Worm (Caenorhabditis elegans) whole organism, L2 larva: ENCODE measurements around the gene F17E9.16.

Source experiments
- C34F6.9 ChIP-seq: fragments of 150-350 bp; optimal IDR thresholded peaks from 2 replicates; lab custom pipeline; 2014; ENCODE audit warnings: missing biosample characterization, missing genetic modification characterization
- F13H6.1 ChIP-seq: sonication (generic microtip); optimal IDR thresholded peaks from 2 replicates; lab custom pipeline; 2016; ENCODE audit warnings: missing genetic modification characterization, missing compliant biosample characterization
- R02D3.7 ChIP-seq: fragments of 150-350 bp; optimal IDR thresholded peaks from 2 replicates; lab custom pipeline; 2014; ENCODE audit warnings: missing biosample characterization, missing genetic modification characterization
- Y55F3AM.14 ChIP-seq: fragments of 200-800 bp; sonication (Bioruptor generic); optimal IDR thresholded peaks from 2 replicates; lab custom pipeline; 2018; ENCODE audit warnings: mild to moderate bottlenecking, missing genetic modification characterization, missing compliant biosample characterization
- ZK546.5 ChIP-seq: sonication (generic microtip); optimal IDR thresholded peaks from 2 replicates; lab custom pipeline; 2017; ENCODE audit warnings: missing biosample characterization, missing genetic modification characterization
- aly-2 ChIP-seq: fragments of 150-350 bp; optimal IDR thresholded peaks from 2 replicates; lab custom pipeline; 2014; ENCODE audit warnings: missing biosample characterization, missing genetic modification characterization
- ama-1 ChIP-seq: fragments of 150-350 bp; optimal IDR thresholded peaks from 2 replicates; lab custom pipeline; 2018; ENCODE audit warnings: inconsistent platforms
- blmp-1 ChIP-seq: sonication (generic microtip); optimal IDR thresholded peaks from 2 replicates; lab custom pipeline; 2017; ENCODE audit warnings: missing genetic modification characterization, mild to moderate bottlenecking, missing compliant biosample characterization, antibody characterized with exemption, moderate library complexity; ENCODE audit not compliant: insufficient read depth
- ceh-16 ChIP-seq: fragments of 150-350 bp; optimal IDR thresholded peaks from 2 replicates; lab custom pipeline; 2014; ENCODE audit warnings: missing biosample characterization, missing genetic modification characterization
- ceh-82 ChIP-seq: fragments of 150-350 bp; optimal IDR thresholded peaks from 2 replicates; lab custom pipeline; 2014; ENCODE audit warnings: missing biosample characterization, missing genetic modification characterization
- crh-2 ChIP-seq: sonication (generic microtip); optimal IDR thresholded peaks from 2 replicates; lab custom pipeline; 2017; ENCODE audit warnings: missing biosample characterization, missing genetic modification characterization
- egl-27 ChIP-seq: sonication (generic microtip); optimal IDR thresholded peaks from 3 replicates; lab custom pipeline; 2017; ENCODE audit warnings: missing biosample characterization, missing genetic modification reagents, missing genetic modification characterization
- elt-1 ChIP-seq: fragments of 150-350 bp; optimal IDR thresholded peaks from 2 replicates; lab custom pipeline; 2014; ENCODE audit warnings: missing biosample characterization, missing genetic modification characterization
- elt-3 ChIP-seq: sonication (generic microtip); optimal IDR thresholded peaks from 2 replicates; lab custom pipeline; 2017; ENCODE audit warnings: missing biosample characterization, missing genetic modification characterization
- fos-1 ChIP-seq: fragments of 150-350 bp; optimal IDR thresholded peaks from 2 replicates; lab custom pipeline; 2014; ENCODE audit warnings: missing biosample characterization, missing genetic modification characterization
- gmeb-1 ChIP-seq: fragments of 150-350 bp; optimal IDR thresholded peaks from 2 replicates; lab custom pipeline; 2014; ENCODE audit warnings: missing biosample characterization, missing genetic modification characterization
- lin-11 ChIP-seq: fragments of 150-350 bp; sonication (generic microtip); optimal IDR thresholded peaks from 2 replicates; lab custom pipeline; 2014; ENCODE audit warnings: missing biosample characterization, missing genetic modification characterization, inconsistent platforms, mixed read lengths
- lin-13 ChIP-seq: fragments of 150-350 bp; optimal IDR thresholded peaks from 2 replicates; lab custom pipeline; 2014; ENCODE audit warnings: missing biosample characterization, missing genetic modification reagents, missing genetic modification characterization
- lin-39 ChIP-seq: fragments of 150-350 bp; optimal IDR thresholded peaks from 2 replicates; lab custom pipeline; 2014; ENCODE audit warnings: missing biosample characterization, missing genetic modification reagents, missing genetic modification characterization
- lsy-2 ChIP-seq, 2 experiments: fragments of 150-350 bp in 1 of 2; sonication (generic microtip) in 1 of 2; optimal IDR thresholded peaks; 2 replicates each; lab custom pipeline; 2014 to 2017; ENCODE audit warnings: missing biosample characterization in 2 of 2, missing genetic modification characterization in 2 of 2
- mab-5 ChIP-seq: fragments of 150-350 bp; optimal IDR thresholded peaks from 2 replicates; lab custom pipeline; 2014; ENCODE audit warnings: missing biosample characterization, missing genetic modification characterization
- mbf-1 ChIP-seq: sonication (generic microtip); optimal IDR thresholded peaks from 2 replicates; lab custom pipeline; 2017; ENCODE audit warnings: missing biosample characterization, missing genetic modification characterization
- mdl-1 ChIP-seq, 2 experiments: fragments of 150-350 bp in 1 of 2; sonication (generic microtip) in 1 of 2; optimal IDR thresholded peaks; 2 replicates each; lab custom pipeline; 2017; ENCODE audit warnings: missing biosample characterization in 2 of 2, missing genetic modification characterization in 2 of 2
- nhr-11 ChIP-seq: fragments of 150-350 bp; optimal IDR thresholded peaks from 2 replicates; lab custom pipeline; 2014; ENCODE audit warnings: missing biosample characterization, missing genetic modification characterization
- nhr-12 ChIP-seq: fragments of 150-350 bp; optimal IDR thresholded peaks from 2 replicates; lab custom pipeline; 2014; ENCODE audit warnings: missing biosample characterization, missing genetic modification characterization
- nhr-129 ChIP-seq: fragments of 150-350 bp; optimal IDR thresholded peaks from 2 replicates; lab custom pipeline; 2014; ENCODE audit warnings: missing biosample characterization, missing genetic modification characterization
- nhr-21 ChIP-seq: fragments of 150-350 bp; optimal IDR thresholded peaks from 2 replicates; lab custom pipeline; 2014; ENCODE audit warnings: missing biosample characterization, missing genetic modification characterization
- nhr-23 ChIP-seq: fragments of 150-350 bp; optimal IDR thresholded peaks from 2 replicates; lab custom pipeline; 2014; ENCODE audit warnings: missing biosample characterization, missing genetic modification reagents, missing genetic modification characterization
- nhr-237 ChIP-seq: fragments of 150-350 bp; optimal IDR thresholded peaks from 2 replicates; lab custom pipeline; 2014; ENCODE audit warnings: missing biosample characterization, missing genetic modification characterization
- nhr-25 ChIP-seq: fragments of 150-350 bp; sonication (generic microtip); optimal IDR thresholded peaks from 3 replicates; lab custom pipeline; 2014; ENCODE audit warnings: missing biosample characterization, missing genetic modification characterization
- nhr-6 ChIP-seq: fragments of 150-350 bp; optimal IDR thresholded peaks from 2 replicates; lab custom pipeline; 2014; ENCODE audit warnings: missing biosample characterization, missing genetic modification characterization
- nhr-77 ChIP-seq: fragments of 150-350 bp; optimal IDR thresholded peaks from 2 replicates; lab custom pipeline; 2014; ENCODE audit warnings: missing biosample characterization, missing genetic modification characterization
- peb-1 ChIP-seq: fragments of 150-350 bp; optimal IDR thresholded peaks from 2 replicates; lab custom pipeline; 2014; ENCODE audit warnings: missing biosample characterization, missing genetic modification characterization
- sem-4 ChIP-seq: fragments of 150-350 bp; optimal IDR thresholded peaks from 2 replicates; lab custom pipeline; 2014; ENCODE audit warnings: missing biosample characterization, missing genetic modification reagents, missing genetic modification characterization
- skn-1 ChIP-seq: sonication (generic microtip); optimal IDR thresholded peaks from 2 replicates; lab custom pipeline; 2017; ENCODE audit warnings: missing biosample characterization, missing genetic modification characterization
- sma-3 ChIP-seq: sonication (generic microtip); optimal IDR thresholded peaks from 2 replicates; lab custom pipeline; 2016; ENCODE audit warnings: missing genetic modification reagents, missing genetic modification characterization, missing compliant biosample characterization
- sma-9 ChIP-seq, 2 experiments: fragments of 150-350 bp in 1 of 2; sonication (generic microtip) in 1 of 2; optimal IDR thresholded peaks; 2 replicates each; lab custom pipeline; 2014 to 2016; ENCODE audit warnings: missing genetic modification characterization in 2 of 2, mild to moderate bottlenecking in 1 of 2, missing biosample characterization in 1 of 2, missing compliant biosample characterization in 1 of 2, missing genetic modification reagents in 1 of 2, moderate library complexity in 1 of 2
- snpc-4 ChIP-seq: fragments of 150-350 bp; optimal IDR thresholded peaks from 2 replicates; lab custom pipeline; 2014; ENCODE audit warnings: missing biosample characterization, missing genetic modification characterization
- unc-55 ChIP-seq: fragments of 150-350 bp; sonication (generic microtip); optimal IDR thresholded peaks from 3 replicates; lab custom pipeline; 2014; ENCODE audit warnings: missing biosample characterization, missing genetic modification reagents, missing genetic modification characterization
- unc-62 ChIP-seq: fragments of 150-350 bp; optimal IDR thresholded peaks from 2 replicates; lab custom pipeline; 2014; ENCODE audit warnings: missing biosample characterization, missing genetic modification reagents, missing genetic modification characterization
- zag-1 ChIP-seq: fragments of 150-350 bp; optimal IDR thresholded peaks from 2 replicates; lab custom pipeline; 2014; ENCODE audit warnings: missing biosample characterization, missing genetic modification characterization
- ztf-11 ChIP-seq: sonication (generic microtip); optimal IDR thresholded peaks from 2 replicates; lab custom pipeline; 2017; ENCODE audit warnings: missing biosample characterization, missing genetic modification characterization
- ztf-4 ChIP-seq: fragments of 150-350 bp; optimal IDR thresholded peaks from 2 replicates; lab custom pipeline; 2014; ENCODE audit warnings: missing biosample characterization, missing genetic modification characterization

F17E9.16 gene

DNA sequence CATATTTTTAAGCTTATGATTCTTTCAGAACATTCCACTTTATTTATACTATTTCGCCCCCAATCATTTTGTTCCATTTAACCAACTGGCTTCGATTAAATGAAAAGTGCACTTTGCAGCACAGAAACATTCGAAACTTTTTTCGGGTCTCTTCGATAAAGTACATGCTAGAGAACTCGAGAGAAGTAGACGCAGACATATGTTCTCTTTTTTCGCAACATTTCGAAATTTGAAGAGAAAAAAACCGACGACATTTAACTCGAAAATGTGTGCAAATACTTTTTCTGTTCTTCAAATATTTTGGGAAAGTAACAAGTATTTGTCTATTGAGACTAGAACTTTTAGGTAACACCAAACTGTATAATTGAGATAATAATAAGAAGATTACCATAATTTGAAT lies 24.8 kb downstream of the F17E9.16 start:
- TF ChIP-seq ama-1 (lab: Kevin White, UChicago) (no peak), sma-3 (GFP tag; lab: Kevin White, UChicago) (no peak), unc-55 (GFP tag; lab: Kevin White, UChicago) (peak; percentile 41), elt-3 (no peak), C34F6.9 (tag; lab: Kevin White, UChicago) (peak; percentile 84), fos-1 (tag; lab: Kevin White, UChicago) (peak; percentile 43), nhr-129 (peak; percentile 81), lsy-2 (tag; optimal IDR thresholded peaks at IDR 0.05; lab: Kevin White, UChicago) (no peak), crh-2 (peak; percentile 46), ztf-11 (tag; lab: Kevin White, UChicago) (no peak)
- TF ChIP-seq, all 48 proteins: peak for 5

DNA sequence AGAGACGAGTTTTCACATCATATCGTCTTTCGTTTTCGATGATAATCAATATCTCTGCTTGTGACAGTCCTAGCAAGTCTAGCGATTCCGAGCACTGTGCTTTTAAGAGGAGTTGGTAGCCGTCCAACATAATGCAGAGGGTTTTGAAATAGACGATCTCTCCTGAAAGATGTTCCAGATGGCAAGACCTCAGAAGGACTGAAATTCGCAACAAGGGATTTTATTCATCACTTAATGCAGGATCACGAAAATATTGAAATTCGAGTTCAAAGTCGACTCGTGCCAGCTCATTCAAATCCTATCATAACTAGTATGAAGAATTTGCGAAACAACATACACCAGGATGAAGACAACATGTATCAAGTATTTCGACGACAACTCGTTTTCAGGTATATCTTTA lies 25.4 kb downstream of the F17E9.16 start, which contains the start of gene D2096.7:
D2096.7 (minus strand) TSS at position 130 of the 400 bp plus-strand sequence.
- TF ChIP-seq Y55F3AM.14 (GFP tag; lab: Kevin White, UChicago): peak; percentile 3
- TF ChIP-seq unc-62: no peak
- peak; percentile 20 for TF ChIP-seq crh-2

DNA sequence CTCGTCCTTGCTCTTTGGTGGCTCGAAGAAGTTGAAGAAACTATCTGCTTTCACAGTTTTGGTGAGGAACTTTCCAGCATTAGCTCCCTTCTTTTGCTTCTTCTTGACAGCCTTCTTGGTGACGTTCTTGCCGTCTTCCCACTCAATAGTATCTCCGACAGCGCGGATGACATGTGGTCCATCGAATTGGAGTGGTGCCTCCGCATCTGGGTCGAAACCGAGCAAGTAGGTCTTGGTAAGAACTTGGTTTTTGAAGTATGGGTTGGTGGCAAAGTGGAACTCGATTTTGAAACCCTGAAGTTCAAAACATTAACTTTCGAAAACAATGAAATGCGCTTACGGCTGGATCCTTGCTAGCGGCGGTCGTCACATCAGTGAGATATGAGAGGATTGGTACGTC lies 26.1 kb downstream of the F17E9.16 start:
- no peak for TF ChIP-seq mdl-1 (tag; optimal IDR thresholded peaks at IDR 0.05; lab: Kevin White, UChicago)
- no peak for TF ChIP-seq nhr-23 (tag; lab: Kevin White, UChicago)
- no peak for TF ChIP-seq lsy-2 (tag; optimal IDR thresholded peaks at IDR 0.05; lab: Kevin White, UChicago)
- TF ChIP-seq ZK546.5 (tag; lab: Kevin White, UChicago): no peak
- no peak for TF ChIP-seq blmp-1 (tag; lab: Kevin White, UChicago)
- no peak for TF ChIP-seq gmeb-1
- TF ChIP-seq unc-62: no peak
- TF ChIP-seq aly-2 (tag; lab: Kevin White, UChicago): no peak
- TF ChIP-seq mbf-1 (tag; lab: Kevin White, UChicago): no peak
- no peak for TF ChIP-seq egl-27 (tag; lab: Kevin White, UChicago)
- no peak for TF ChIP-seq elt-1 (tag; lab: Kevin White, UChicago)
- no peak for TF ChIP-seq sem-4 (tag; lab: Kevin White, UChicago)
- TF ChIP-seq F13H6.1 (tag; lab: Kevin White, UChicago): no peak
- no peak for TF ChIP-seq zag-1
- TF ChIP-seq ceh-82 (tag; lab: Kevin White, UChicago): no peak

DNA sequence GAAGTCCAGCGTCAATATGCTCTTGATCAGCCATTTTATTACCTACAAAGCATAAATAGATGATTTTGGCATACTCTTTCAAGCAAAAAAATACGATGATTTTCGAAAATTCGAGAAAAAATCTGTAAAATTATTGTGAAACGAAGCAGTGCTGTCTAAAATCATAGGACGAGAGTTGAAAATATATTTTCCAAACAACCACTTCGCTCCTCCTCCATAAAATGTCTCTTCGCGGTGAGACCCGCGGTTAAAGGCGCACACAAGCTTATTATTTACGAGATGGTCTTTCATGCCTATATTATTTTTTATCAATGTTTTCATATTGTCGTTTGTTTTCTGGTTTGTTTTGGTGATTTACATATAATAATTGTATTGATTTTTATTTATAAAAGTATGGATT lies 27.1 kb downstream of the F17E9.16 start, which contains the start of gene nap-1:
nap-1 (minus strand) TSS at position 42 of the 400 bp plus-strand sequence.
- peak; percentile 55 for TF ChIP-seq nhr-21
- TF ChIP-seq nhr-237 (tag; lab: Kevin White, UChicago): no peak
- TF ChIP-seq ztf-11 (tag; lab: Kevin White, UChicago): no peak
- peak; percentile 87 for TF ChIP-seq nhr-129
- peak; percentile 63 for TF ChIP-seq lin-13 (GFP tag; lab: Kevin White, UChicago)
- peak; percentile 61 for TF ChIP-seq fos-1 (tag; lab: Kevin White, UChicago)
- TF ChIP-seq Y55F3AM.14 (GFP tag; lab: Kevin White, UChicago): no peak
- peak; percentile 95 for TF ChIP-seq unc-55 (GFP tag; lab: Kevin White, UChicago)
- peak; percentile 8 for TF ChIP-seq ZK546.5 (tag; lab: Kevin White, UChicago)
- no peak for TF ChIP-seq nhr-6 (tag; lab: Kevin White, UChicago)
- peak; percentile 66 for TF ChIP-seq snpc-4 (tag; lab: Kevin White, UChicago)
- TF ChIP-seq lsy-2 (tag; optimal IDR thresholded peaks at IDR 0.05; lab: Kevin White, UChicago): peak; percentile 63 to 90
- TF ChIP-seq sem-4 (tag; lab: Kevin White, UChicago): peak; percentile 0
- no peak for TF ChIP-seq nhr-11
- peak; percentile 17 for TF ChIP-seq skn-1 (tag; lab: Kevin White, UChicago)
- peak in 1 of 2 experiments; percentile 11 for TF ChIP-seq mdl-1 (tag; optimal IDR thresholded peaks at IDR 0.05; lab: Kevin White, UChicago)
- TF ChIP-seq peb-1 (tag; lab: Kevin White, UChicago): no peak
- peak; percentile 53 for TF ChIP-seq mab-5 (tag; lab: Kevin White, UChicago)
- TF ChIP-seq crh-2: peak; percentile 73
- no peak for TF ChIP-seq nhr-77 (tag; lab: Kevin White, UChicago)
- TF ChIP-seq ceh-82 (tag; lab: Kevin White, UChicago): peak; percentile 19
- TF ChIP-seq elt-3: no peak
- TF ChIP-seq nhr-25 (tag; lab: Kevin White, UChicago): peak; percentile 73
- TF ChIP-seq nhr-12 (tag; lab: Kevin White, UChicago): no peak
- no peak for TF ChIP-seq ceh-16 (tag; lab: Kevin White, UChicago)
- peak; percentile 76 for TF ChIP-seq gmeb-1
- TF ChIP-seq zag-1: no peak
- peak; percentile 44 for TF ChIP-seq sma-3 (GFP tag; lab: Kevin White, UChicago)
- TF ChIP-seq blmp-1 (tag; lab: Kevin White, UChicago): no peak
- no peak for TF ChIP-seq mbf-1 (tag; lab: Kevin White, UChicago)
- no peak for TF ChIP-seq nhr-23 (tag; lab: Kevin White, UChicago)
- no peak for TF ChIP-seq elt-1 (tag; lab: Kevin White, UChicago)
- peak; percentile 2 for TF ChIP-seq lin-11 (tag; lab: Kevin White, UChicago)
- no peak for TF ChIP-seq aly-2 (tag; lab: Kevin White, UChicago)
- TF ChIP-seq egl-27 (tag; lab: Kevin White, UChicago): no peak
- TF ChIP-seq C34F6.9 (tag; lab: Kevin White, UChicago): peak; percentile 88
- no peak for TF ChIP-seq lin-39 (tag; lab: Kevin White, UChicago)
- peak; percentile 90 for TF ChIP-seq R02D3.7 (tag; lab: Kevin White, UChicago)
- no peak for TF ChIP-seq unc-62
- TF ChIP-seq sma-9 (GFP tag; optimal IDR thresholded peaks at IDR 0.05; lab: Kevin White, UChicago): peak; percentile 71
- TF ChIP-seq sma-9 (tag; optimal IDR thresholded peaks at IDR 0.05; lab: Kevin White, UChicago): no peak
- TF ChIP-seq ztf-4 (tag; lab: Kevin White, UChicago): no peak
- TF ChIP-seq ama-1 (lab: Kevin White, UChicago): no peak
